Worm (Caenorhabditis elegans): Measurements from ENCODE around the gene Y69A2AR.32.

The Y69A2AR.32 gene

ce11 chrIV:2657307-2657706 is 47.1 kb downstream of the Y69A2AR.32 start:
- TF ChIP-seq ceh-16 (tag; optimal IDR thresholded peaks at IDR 0.05): no peak

- TF ChIP-seq elt-3 (tag; optimal IDR thresholded peaks at IDR 0.05) (no peak), lsy-12 (tag; optimal IDR thresholded peaks at IDR 0.05) (no peak), egl-27 (tag; optimal IDR thresholded peaks at IDR 0.05) (no peak), ZK546.5 (tag; optimal IDR thresholded peaks at IDR 0.05) (no peak), ztf-11 (tag; optimal IDR thresholded peaks at IDR 0.05) (no peak), lin-15B (tag; optimal IDR thresholded peaks at IDR 0.05) (no peak), aly-2 (tag; optimal IDR thresholded peaks at IDR 0.05) (no peak), nhr-43 (tag; optimal IDR thresholded peaks at IDR 0.05; ENCODE audit: poor library complexity, severe bottlenecking) (no peak), nhr-23 (tag; optimal IDR thresholded peaks at IDR 0.05) (no peak), nfya-1 (tag; optimal IDR thresholded peaks at IDR 0.05; ENCODE audit: insufficient read depth) (no peak), mdl-1 (tag; optimal IDR thresholded peaks at IDR 0.05) (no peak), ztf-4 (tag; optimal IDR thresholded peaks at IDR 0.05) (no peak), zag-1 (tag; optimal IDR thresholded peaks at IDR 0.05) (no peak), fkh-10 (GFP tag; optimal IDR thresholded peaks at IDR 0.05) (no peak), ama-1 (optimal IDR thresholded peaks at IDR 0.05) (no peak), R02D3.7 (tag; optimal IDR thresholded peaks at IDR 0.05) (no peak)
Observed at ce11 chrIV:2658733-2659132, 48.5 kb downstream of the Y69A2AR.32 start.

Measured in whole organism, L3 larva.